Worm (Caenorhabditis elegans): ENCODE measurements around the gene F09E5.3.
A peak's percentile ranks its signal among the peaks of the same experiment; 100 is the strongest.

Gene F09E5.3

DNA sequence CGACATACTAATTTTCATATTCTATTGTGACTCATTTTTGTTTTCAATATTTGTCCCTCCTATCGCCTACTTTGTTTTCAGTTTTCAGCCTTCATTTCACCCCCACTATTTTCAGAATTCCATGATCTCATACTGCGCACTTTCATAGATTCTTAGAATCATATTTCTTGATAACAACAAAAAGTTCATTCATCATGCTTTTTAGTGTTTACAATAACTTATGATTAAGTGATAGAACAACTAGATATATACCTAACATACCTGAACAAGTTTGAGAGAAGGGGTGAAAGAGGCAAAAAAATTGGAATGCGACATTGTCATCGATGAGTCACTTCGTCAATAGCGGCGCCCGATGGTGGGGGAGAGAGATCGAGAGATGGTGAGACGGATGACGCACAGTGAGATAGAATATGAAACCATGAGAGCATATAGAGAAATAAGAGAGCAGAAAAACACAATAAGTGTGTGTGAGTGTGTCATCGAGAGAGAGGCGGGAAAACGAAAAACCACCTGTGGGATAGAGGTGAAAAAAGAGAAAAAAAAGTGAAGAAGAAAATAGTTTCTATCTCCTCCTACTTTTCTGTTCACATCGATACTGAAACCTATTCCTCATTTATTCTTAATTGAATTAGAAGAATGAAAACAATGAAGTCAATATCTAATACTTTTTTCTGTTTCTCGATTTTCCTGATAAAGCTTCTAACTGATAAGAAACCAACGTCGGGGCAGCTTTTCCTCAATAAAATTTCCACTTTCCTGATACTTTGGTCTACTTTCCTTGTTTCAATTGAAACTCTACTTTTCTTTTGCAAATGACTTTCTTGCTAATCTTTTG, 36.9 kb upstream of the F09E5.3 start (continued):
- TF ChIP-seq C38D4.7 (GFP tag; optimal IDR thresholded peaks at IDR 0.05) (no peak), ceh-30 (tag; optimal IDR thresholded peaks at IDR 0.05) (no peak), F13H6.1 (tag; optimal IDR thresholded peaks at IDR 0.05) (peak; percentile 28), fkh-10 (GFP tag; optimal IDR thresholded peaks at IDR 0.05) (no peak), ceh-19 (GFP tag; optimal IDR thresholded peaks at IDR 0.05) (no peak), ceh-9 (tag; optimal IDR thresholded peaks at IDR 0.05) (no peak), zip-5 (tag; optimal IDR thresholded peaks at IDR 0.05) (no peak), ceh-45 (GFP tag; IDR thresholded peaks at IDR 0.05) (no peak), ceh-48 (tag; optimal IDR thresholded peaks at IDR 0.05) (no peak), gmeb-2 (tag; optimal IDR thresholded peaks at IDR 0.05) (no peak), dve-1 (tag; optimal IDR thresholded peaks at IDR 0.05) (no peak), eyg-1 (tag; optimal IDR thresholded peaks at IDR 0.05) (no peak), dmd-4 (tag; optimal IDR thresholded peaks at IDR 0.05; ENCODE audit: borderline replicate concordance) (no peak), che-1 (tag; optimal IDR thresholded peaks at IDR 0.05) (no peak), nhr-11 (tag; optimal IDR thresholded peaks at IDR 0.05) (no peak), Y22D7AL.16 (tag; optimal IDR thresholded peaks at IDR 0.05) (no peak), pax-1 (tag; optimal IDR thresholded peaks at IDR 0.05) (no peak), C08G9.2 (tag; optimal IDR thresholded peaks at IDR 0.05) (no peak), pag-3 (tag; optimal IDR thresholded peaks at IDR 0.05; ENCODE audit: borderline replicate concordance) (no peak), hlh-15 (tag; optimal IDR thresholded peaks at IDR 0.05) (no peak), unc-86 (tag; optimal IDR thresholded peaks at IDR 0.05) (no peak), pat-9 (tag; optimal IDR thresholded peaks at IDR 0.05) (no peak), nfya-1 (tag; optimal IDR thresholded peaks at IDR 0.05) (peak; percentile 54), lim-6 (tag; optimal IDR thresholded peaks at IDR 0.05) (no peak), pqm-1 (tag; optimal IDR thresholded peaks at IDR 0.05) (peak; percentile 30), tbx-7 (tag; optimal IDR thresholded peaks at IDR 0.05) (no peak), ceh-24 (tag; optimal IDR thresholded peaks at IDR 0.05) (no peak)

DNA sequence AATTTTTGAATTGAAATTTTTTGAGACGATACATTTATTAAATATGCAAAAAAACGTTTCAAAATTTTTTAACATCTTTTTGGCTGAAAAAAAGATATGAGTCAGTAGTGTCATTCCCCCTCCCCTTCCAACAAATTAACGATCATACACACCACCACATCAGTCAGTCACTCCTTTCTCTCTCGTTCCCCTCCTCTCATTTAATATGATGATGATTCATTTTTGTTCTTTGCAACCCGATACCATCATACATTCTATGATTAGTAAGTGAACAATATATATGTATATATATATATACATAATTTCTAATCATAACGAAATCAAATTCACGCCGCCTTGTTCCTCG, 36.3 kb upstream of the F09E5.3 start:
- TF ChIP-seq ceh-34 (tag; optimal IDR thresholded peaks at IDR 0.05) (no peak), ceh-9 (tag; optimal IDR thresholded peaks at IDR 0.05) (no peak), ceh-45 (GFP tag; IDR thresholded peaks at IDR 0.05) (no peak)

DNA sequence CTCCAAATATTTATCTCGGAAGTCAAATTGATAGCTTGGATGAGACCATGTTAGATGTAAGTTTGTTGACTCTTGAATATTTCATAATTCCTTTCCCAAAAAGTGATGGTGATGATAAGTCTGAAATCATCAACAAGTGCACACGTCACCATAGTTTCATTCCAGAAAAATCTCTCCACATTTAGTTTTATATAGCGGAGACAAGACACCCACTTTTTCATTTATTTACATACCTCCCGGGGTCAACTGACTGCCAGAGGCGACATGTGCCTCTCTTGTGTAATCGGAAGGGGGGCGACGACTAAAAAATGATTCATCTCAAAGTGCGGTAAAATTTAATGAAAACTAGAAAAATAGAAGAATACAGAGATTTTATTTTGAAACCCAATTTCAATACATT, 35.5 kb upstream of the F09E5.3 start:
- TF ChIP-seq unc-3 (GFP tag; conservative IDR thresholded peaks at IDR 0.05), result no peak
- no peak for TF ChIP-seq unc-3 (tag; optimal IDR thresholded peaks at IDR 0.05)
- no peak for TF ChIP-seq ztf-16 (tag; optimal IDR thresholded peaks at IDR 0.05)
- TF ChIP-seq hlh-30 (tag; optimal IDR thresholded peaks at IDR 0.05; ENCODE audit: insufficient read depth), result peak; percentile 0

DNA sequence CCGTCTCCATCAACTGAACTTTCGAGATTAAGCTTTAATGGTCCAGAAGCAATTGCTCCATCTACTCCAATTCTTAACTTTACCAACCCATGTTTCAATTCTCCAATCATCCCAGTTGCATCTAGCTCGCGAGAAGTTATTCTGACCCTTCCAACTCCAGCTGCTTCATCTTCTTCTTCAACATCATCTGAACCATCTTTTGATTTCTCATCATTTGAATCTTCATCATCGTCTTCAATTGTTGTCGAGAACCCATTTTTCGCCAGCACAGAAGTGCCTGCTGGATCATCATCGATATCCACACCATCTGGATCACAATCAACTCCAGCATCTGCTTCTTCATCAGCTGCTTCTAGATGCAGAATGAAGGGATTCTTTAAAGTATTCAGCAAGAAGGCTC, 34.2 kb upstream of the F09E5.3 start:
- no peak for TF ChIP-seq lin-11 (tag; optimal IDR thresholded peaks at IDR 0.05)
- no peak for TF ChIP-seq zip-5 (tag; optimal IDR thresholded peaks at IDR 0.05)
- TF ChIP-seq hlh-6 (tag; optimal IDR thresholded peaks at IDR 0.05), result no peak
- TF ChIP-seq ceh-48 (tag; optimal IDR thresholded peaks at IDR 0.05), result no peak
- TF ChIP-seq unc-3 (GFP tag; conservative IDR thresholded peaks at IDR 0.05), result no peak
- no peak for TF ChIP-seq unc-3 (tag; optimal IDR thresholded peaks at IDR 0.05)
- no peak for TF ChIP-seq T23F11.4 (GFP tag; optimal IDR thresholded peaks at IDR 0.05)
- TF ChIP-seq pha-4 (tag; optimal IDR thresholded peaks at IDR 0.05), result no peak
- TF ChIP-seq F13H6.1 (tag; optimal IDR thresholded peaks at IDR 0.05), result no peak
- no peak for TF ChIP-seq pag-3 (tag; optimal IDR thresholded peaks at IDR 0.05; ENCODE audit: borderline replicate concordance)
- no peak for TF ChIP-seq pros-1 (tag; optimal IDR thresholded peaks at IDR 0.05)
- TF ChIP-seq ref-2 (tag; optimal IDR thresholded peaks at IDR 0.05), result no peak
- no peak for TF ChIP-seq fkh-10 (GFP tag; optimal IDR thresholded peaks at IDR 0.05)
- no peak for TF ChIP-seq ceh-6 (GFP tag; optimal IDR thresholded peaks at IDR 0.05)
- TF ChIP-seq ceh-24 (tag; optimal IDR thresholded peaks at IDR 0.05), result no peak

All from whole organism, late embryonic.